Worm (Caenorhabditis elegans) whole organism, early embryonic: Measurements from ENCODE around the gene F08G5.3.

ENCODE experiments used
- ama-1 ChIP-seq: fragments of 150-350 bp; optimal IDR thresholded peaks from 2 replicates; lab custom pipeline; 2014
- ets-7 ChIP-seq: sonication (generic microtip); optimal IDR thresholded peaks from 2 replicates; lab custom pipeline; 2016; ENCODE audit warnings: missing genotype, missing genetic modification characterization, missing compliant biosample characterization
- hmg-4 ChIP-seq: fragments of 200-800 bp; sonication (Bioruptor generic); optimal IDR thresholded peaks from 2 replicates; lab custom pipeline; 2018; ENCODE audit warnings: mild to moderate bottlenecking, missing genetic modification characterization, missing compliant biosample characterization
- tbx-37 ChIP-seq: fragments of 200-800 bp; sonication (Bioruptor generic); conservative IDR thresholded peaks from 2 replicates; pipeline ENCODE4 v1.3.6; 2022; ENCODE audit warnings: missing genetic modification reagents, missing genetic modification characterization, missing compliant biosample characterization

DNA sequence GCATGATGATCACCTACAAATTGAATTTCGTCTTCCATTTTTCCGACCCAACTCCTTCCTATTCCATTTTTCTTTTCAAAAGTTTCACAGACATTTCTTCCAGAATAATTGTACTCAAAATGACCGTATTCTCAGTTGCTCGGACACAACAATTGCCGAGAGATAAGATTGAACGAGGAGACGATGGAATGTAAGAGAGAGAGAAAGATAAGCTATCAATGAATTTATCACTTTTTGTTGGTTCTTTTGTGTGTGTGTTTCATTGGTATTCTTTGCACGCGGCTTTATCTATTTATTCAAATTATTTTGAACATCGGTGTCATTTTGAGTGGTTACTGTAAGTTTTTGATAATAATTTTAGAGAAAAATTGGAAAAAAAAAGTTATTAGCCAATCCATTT, 3.1 kb upstream of the F08G5.3 start, which contains the start of gene ugt-65:
- no peak for TF ChIP-seq ama-1 (lab: Kevin White, UChicago)
- TF ChIP-seq hmg-4 (GFP tag; lab: Kevin White, UChicago), result no peak
- TF ChIP-seq tbx-37, result no peak
- TF ChIP-seq ets-7 (tag; lab: Kevin White, UChicago), result no peak
